Worm (Caenorhabditis elegans) whole organism, young adult: ENCODE data around the gene F54D5.15.

Experiments used
- D2030.7 ChIP-seq: fragments of 200-800 bp; sonication (Bioruptor generic); IDR thresholded peaks from 2 replicates; pipeline ENCODE4 v1.3.6; 2022; ENCODE audit warnings: missing genetic modification reagents, missing genetic modification characterization, missing compliant biosample characterization
- F10E7.11 ChIP-seq: sonication (generic microtip); optimal IDR thresholded peaks from 2 replicates; lab custom pipeline; 2017; ENCODE audit warnings: mild to moderate bottlenecking, missing genetic modification characterization, moderate library complexity, missing compliant biosample characterization
- K12H6.12 ChIP-seq: fragments of 200-800 bp; sonication (Bioruptor generic); optimal IDR thresholded peaks from 2 replicates; lab custom pipeline; 2018; ENCODE audit warnings: mild to moderate bottlenecking, missing genetic modification characterization, missing compliant biosample characterization
- athp-1 ChIP-seq: sonication (generic microtip); optimal IDR thresholded peaks from 2 replicates; lab custom pipeline; 2017; ENCODE audit warnings: mild to moderate bottlenecking, missing genetic modification characterization, missing compliant biosample characterization
- egl-18 ChIP-seq: fragments of 200-800 bp; sonication (Bioruptor generic); IDR thresholded peaks from 2 replicates; pipeline ENCODE4 v1.3.6; 2022; ENCODE audit warnings: missing genetic modification reagents, missing genetic modification characterization, missing compliant biosample characterization
- let-526 ChIP-seq: fragments of 200-800 bp; sonication (Bioruptor generic); IDR thresholded peaks from 2 replicates; pipeline ENCODE4 v1.3.6; 2022; ENCODE audit warnings: missing genetic modification reagents, missing genetic modification characterization, missing compliant biosample characterization
- lin-35 ChIP-seq, 3 experiments: fragments of 150-350 bp in 2 of 3; sonication (generic microtip) in 1 of 3; optimal IDR thresholded peaks; 2 replicates each; lab custom pipeline; 2014 to 2018; ENCODE audit warnings: missing biosample characterization in 3 of 3, missing genetic modification characterization in 3 of 3, missing genetic modification reagents in 3 of 3
- lin-40 ChIP-seq: sonication (generic microtip); optimal IDR thresholded peaks from 2 replicates; lab custom pipeline; 2016; ENCODE audit warnings: missing genetic modification characterization, mild to moderate bottlenecking, missing compliant biosample characterization, missing genotype, missing genetic modification reagents
- nfya-1 ChIP-seq: sonication (generic microtip); optimal IDR thresholded peaks from 2 replicates; lab custom pipeline; 2017; ENCODE audit warnings: antibody characterized with exemption, missing compliant biosample characterization, missing genetic modification characterization, borderline replicate concordance; ENCODE audit not compliant: insufficient read depth
- sdz-38 ChIP-seq: sonication (generic microtip); optimal IDR thresholded peaks from 2 replicates; lab custom pipeline; 2016; ENCODE audit warnings: missing genotype, missing genetic modification characterization, missing compliant biosample characterization
- zfh-2 ChIP-seq: fragments of 200-800 bp; sonication (Bioruptor generic); conservative IDR thresholded peaks from 2 replicates; pipeline ENCODE4 v1.3.6; 2022; ENCODE audit warnings: missing genetic modification reagents, missing genetic modification characterization, missing compliant biosample characterization

DNA sequence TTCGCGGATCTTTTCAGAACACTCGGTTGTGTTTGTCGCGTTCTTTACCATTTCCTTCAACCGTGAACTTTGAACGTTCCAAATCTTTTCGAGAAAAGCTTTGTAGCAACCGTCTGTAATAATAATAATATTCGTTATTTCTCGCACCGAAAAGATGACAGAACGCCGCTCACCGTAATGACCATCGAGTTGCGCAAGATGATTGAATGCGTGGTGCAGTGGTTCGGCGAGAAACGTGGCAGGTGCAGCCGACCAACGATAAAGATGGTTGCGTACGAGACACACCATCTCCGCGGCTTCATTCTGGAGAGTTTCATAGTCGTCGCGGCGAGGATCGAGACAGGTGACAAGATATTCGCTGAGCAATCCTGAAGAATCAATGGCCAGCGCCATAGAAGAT is 21.1 kb downstream of the F54D5.15 start:
- TF ChIP-seq F10E7.11 (tag; lab: Kevin White, UChicago) (no peak), lin-35 (GFP tag; optimal IDR thresholded peaks at IDR 0.05; lab: Kevin White, UChicago) (no peak), D2030.7 (no peak), egl-18 (GFP tag; lab: Robert Waterston, UW) (no peak), athp-1 (tag; lab: Kevin White, UChicago) (no peak), sdz-38 (tag; lab: Kevin White, UChicago) (no peak), lin-40 (no peak), K12H6.12 (tag; lab: Kevin White, UChicago) (no peak), let-526 (GFP tag; lab: Robert Waterston, UW) (no peak), zfh-2 (GFP tag; lab: Robert Waterston, UW) (peak; percentile 30; the same call in 1 of the 2 replicates), nfya-1 (tag; lab: Kevin White, UChicago) (no peak)
